Worm (Caenorhabditis elegans) whole organism, mixed stage, embryonic: ENCODE results near the gene srx-95.

ENCODE experiments used
- drap-1 ChIP-seq: fragments of 200-800 bp; sonication (Bioruptor generic); optimal IDR thresholded peaks from 3 replicates; lab custom pipeline; 2018; ENCODE audit warnings: mild to moderate bottlenecking, missing genetic modification characterization, missing compliant biosample characterization
- elt-1 ChIP-seq: sonication (generic microtip); optimal IDR thresholded peaks from 2 replicates; lab custom pipeline; 2017; ENCODE audit warnings: missing genetic modification characterization, mild to moderate bottlenecking, missing compliant biosample characterization, antibody characterized with exemption, moderate library complexity, borderline replicate concordance; ENCODE audit not compliant: insufficient read depth
- ham-2 ChIP-seq: fragments of 200-800 bp; sonication (Bioruptor generic); optimal IDR thresholded peaks from 2 replicates; lab custom pipeline; 2018; ENCODE audit warnings: mild to moderate bottlenecking, missing genetic modification characterization, missing compliant biosample characterization
- hlh-1 ChIP-seq: fragments of 150-350 bp; optimal IDR thresholded peaks from 2 replicates; lab custom pipeline; 2014; ENCODE audit warnings: missing biosample characterization, missing genetic modification reagents, missing genetic modification characterization
- mab-5 ChIP-seq: fragments of 150-350 bp; optimal IDR thresholded peaks from 2 replicates; lab custom pipeline; 2014; ENCODE audit warnings: missing biosample characterization, missing genetic modification characterization
- mep-1 ChIP-seq: fragments of 150-350 bp; optimal IDR thresholded peaks from 2 replicates; lab custom pipeline; 2017; ENCODE audit warnings: missing biosample characterization, missing genetic modification reagents, missing genetic modification characterization, inconsistent platforms
- nhr-12 ChIP-seq: fragments of 150-350 bp; optimal IDR thresholded peaks from 2 replicates; lab custom pipeline; 2014; ENCODE audit warnings: missing biosample characterization, missing genetic modification characterization
- nhr-237 ChIP-seq: fragments of 150-350 bp; optimal IDR thresholded peaks from 2 replicates; lab custom pipeline; 2014; ENCODE audit warnings: missing biosample characterization, missing genetic modification characterization
- nhr-28 ChIP-seq: fragments of 150-350 bp; optimal IDR thresholded peaks from 2 replicates; lab custom pipeline; 2014; ENCODE audit warnings: missing biosample characterization, missing genetic modification characterization
- nhr-76 ChIP-seq: sonication (generic microtip); optimal IDR thresholded peaks from 2 replicates; lab custom pipeline; 2017; ENCODE audit warnings: missing biosample characterization, missing genetic modification characterization
- unc-120 ChIP-seq: sonication (generic microtip); optimal IDR thresholded peaks from 2 replicates; lab custom pipeline; 2017; ENCODE audit warnings: missing genetic modification characterization, missing compliant biosample characterization; ENCODE audit not compliant: poor library complexity, severe bottlenecking
- unc-62 ChIP-seq: fragments of 150-350 bp; optimal IDR thresholded peaks from 2 replicates; lab custom pipeline; 2014; ENCODE audit warnings: missing biosample characterization, missing genetic modification reagents, missing genetic modification characterization
- zip-8 ChIP-seq: fragments of 150-350 bp; optimal IDR thresholded peaks from 2 replicates; lab custom pipeline; 2014; ENCODE audit warnings: missing biosample characterization, missing genetic modification characterization

DNA sequence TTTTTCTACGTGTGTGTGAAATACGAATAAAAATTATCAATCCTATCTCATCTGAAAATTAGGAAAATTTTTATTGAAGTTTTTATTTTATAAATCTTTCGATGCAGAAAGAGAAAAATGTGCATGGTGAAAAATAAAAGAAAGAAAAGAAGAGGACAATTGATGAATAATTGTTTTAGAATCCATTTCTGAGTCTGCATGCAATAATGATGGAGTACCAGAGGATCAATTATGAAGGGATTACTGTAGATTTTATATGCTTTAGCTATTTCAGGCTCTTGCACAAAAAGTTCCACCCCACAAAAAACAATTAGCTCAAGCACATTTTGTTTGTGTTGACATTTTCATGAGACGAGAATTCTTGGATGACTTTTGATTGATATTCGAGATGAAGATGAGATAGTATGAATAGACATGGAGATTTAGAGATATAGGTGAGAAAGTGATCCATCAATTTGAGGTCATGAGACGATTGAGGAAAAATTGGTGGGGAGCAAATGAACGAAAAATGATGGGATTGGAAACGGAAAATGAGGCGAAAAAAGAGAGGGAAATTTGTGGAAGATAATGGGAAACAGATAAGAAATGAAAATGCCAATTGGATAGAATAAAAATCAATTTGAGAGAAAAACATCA, 48.9 kb downstream of the srx-95 start, which contains the start of gene rpy-1:
- TF ChIP-seq elt-1 (no peak), nhr-12 (no peak), drap-1 (GFP tag; lab: Kevin White, UChicago) (no peak), zip-8 (tag; lab: Kevin White, UChicago) (no peak), unc-62 (peak; percentile 85), nhr-28 (tag; lab: Kevin White, UChicago) (no peak), unc-120 (tag; lab: Kevin White, UChicago) (peak; percentile 35), mab-5 (no peak), nhr-76 (tag; lab: Kevin White, UChicago) (no peak), nhr-237 (tag; lab: Kevin White, UChicago) (no peak), mep-1 (tag; lab: Kevin White, UChicago) (no peak), ham-2 (GFP tag; lab: Kevin White, UChicago) (no peak), hlh-1 (tag; lab: Kevin White, UChicago) (no peak)
